Fruit fly (Drosophila melanogaster): ENCODE data around the gene ND-15.

DNA sequence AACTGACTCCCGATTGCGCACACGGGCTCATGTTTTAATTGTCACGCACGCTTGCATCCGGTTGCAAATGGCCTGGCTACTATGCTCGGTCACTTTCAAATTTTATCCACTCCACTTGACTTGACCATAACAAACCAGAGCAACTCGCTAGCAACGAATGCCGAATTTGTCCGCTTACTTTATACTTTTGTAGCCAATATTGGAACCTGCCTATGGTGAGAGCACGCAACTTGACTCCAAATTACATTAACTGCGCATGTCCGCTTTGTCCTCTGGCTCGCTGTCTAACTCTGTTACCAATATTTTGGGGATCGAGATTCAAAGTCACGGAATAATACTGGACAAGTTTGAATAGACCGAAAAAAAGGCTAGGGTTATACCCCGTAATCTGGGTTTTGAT lies 38.6 kb downstream of the ND-15 start, which contains the start of gene CG42399:
- TF ChIP-seq D1 (tag; optimal IDR thresholded peaks at IDR 0.05): no peak
- TF ChIP-seq CG32121 (GFP tag; IDR thresholded peaks at IDR 0.05): no peak
- no peak for TF ChIP-seq CG17806 (tag; optimal IDR thresholded peaks at IDR 0.05)
- TF ChIP-seq CG12605 (GFP tag; IDR thresholded peaks at IDR 0.05): no peak
- no peak for TF ChIP-seq CG14655 (GFP tag; optimal IDR thresholded peaks at IDR 0.05)
- no peak for TF ChIP-seq EcR (GFP tag; optimal IDR thresholded peaks at IDR 0.05)
- TF ChIP-seq gl (tag; optimal IDR thresholded peaks at IDR 0.05): no peak
- TF ChIP-seq CG8159 (tag; optimal IDR thresholded peaks at IDR 0.05): no peak
- no peak for TF ChIP-seq rn (GFP tag; IDR thresholded peaks at IDR 0.05)

Measured in whole organism, pupa.